Fruit fly (Drosophila melanogaster) whole organism, embryonic: ENCODE results near the gene Coq2.

Source experiments
- Atf6 ChIP-seq: fragments of 200-800 bp; sonication (Bioruptor generic); IDR thresholded peaks from 2 replicates; pipeline ENCODE4 v1.3.6; 2022; ENCODE audit warnings: missing biosample characterization, missing genetic modification characterization
- C15 ChIP-seq: fragments of 200-800 bp; sonication (Bioruptor generic); IDR thresholded peaks from 3 replicates; pipeline ENCODE4 v1.3.6; 2022; ENCODE audit warnings: missing biosample characterization, missing genetic modification characterization
- CG10431 ChIP-seq: fragments of 200-800 bp; sonication (Bioruptor generic); optimal IDR thresholded peaks from 3 replicates; lab custom pipeline; 2018; ENCODE audit warnings: missing biosample characterization, mild to moderate bottlenecking, missing genetic modification characterization
- CG10543 ChIP-seq: fragments of 200-800 bp; sonication (Bioruptor generic); optimal IDR thresholded peaks from 3 replicates; lab custom pipeline; 2017; ENCODE audit warnings: missing biosample characterization, mild to moderate bottlenecking, missing genetic modification characterization, moderate library complexity
- CG12104 ChIP-seq: fragments of 200-800 bp; sonication (Bioruptor generic); optimal IDR thresholded peaks from 3 replicates; lab custom pipeline; 2016; ENCODE audit warnings: missing biosample characterization, missing genetic modification characterization
- CG13424 ChIP-seq: fragments of 200-800 bp; sonication (Bioruptor generic); optimal IDR thresholded peaks from 2 replicates; lab custom pipeline; 2019; ENCODE audit warnings: missing biosample characterization, mild to moderate bottlenecking, missing genetic modification characterization, moderate library complexity
- CG15479 ChIP-seq: fragments of 200-800 bp; sonication (Bioruptor generic); optimal IDR thresholded peaks from 3 replicates; lab custom pipeline; 2019; ENCODE audit warnings: missing biosample characterization, mild to moderate bottlenecking, missing genetic modification characterization, moderate library complexity
- CG16779 ChIP-seq: fragments of 200-800 bp; sonication (Bioruptor generic); IDR thresholded peaks from 2 replicates; pipeline ENCODE4 v1.3.6; 2022; ENCODE audit warnings: missing biosample characterization, missing genetic modification characterization
- CG30431 ChIP-seq: fragments of 200-800 bp; sonication (Bioruptor generic); optimal IDR thresholded peaks from 2 replicates; lab custom pipeline; 2017; ENCODE audit warnings: missing biosample characterization, missing genetic modification characterization
- CG32767 ChIP-seq: fragments of 200-800 bp; sonication (Bioruptor generic); IDR thresholded peaks from 2 replicates; pipeline ENCODE4 v1.3.6; 2022; ENCODE audit warnings: missing biosample characterization, missing genetic modification characterization
- CG3407 ChIP-seq: fragments of 200-800 bp; sonication (Bioruptor generic); optimal IDR thresholded peaks from 2 replicates; lab custom pipeline; 2018; ENCODE audit warnings: missing biosample characterization, mild to moderate bottlenecking, missing genetic modification characterization
- CG34224 ChIP-seq: fragments of 200-800 bp; sonication (Bioruptor generic); IDR thresholded peaks from 3 replicates; pipeline ENCODE4 v1.3.6; 2022; ENCODE audit warnings: missing biosample characterization, missing genetic modification characterization; ENCODE audit not compliant: partially characterized antibody
- CG3995 ChIP-seq: fragments of 200-800 bp; sonication (Bioruptor generic); optimal IDR thresholded peaks from 3 replicates; lab custom pipeline; 2016; ENCODE audit warnings: missing biosample characterization, missing genetic modification characterization
- CG4820 ChIP-seq: fragments of 200-800 bp; sonication (Bioruptor generic); optimal IDR thresholded peaks from 3 replicates; lab custom pipeline; 2016; ENCODE audit warnings: missing biosample characterization, missing genetic modification characterization
- CG8388 ChIP-seq: fragments of 200-800 bp; sonication (Bioruptor generic); optimal IDR thresholded peaks from 2 replicates; lab custom pipeline; 2019; ENCODE audit warnings: missing biosample characterization, mild to moderate bottlenecking, missing genetic modification characterization, moderate library complexity
- CG9876 ChIP-seq: fragments of 200-800 bp; sonication (Bioruptor generic); optimal IDR thresholded peaks from 2 replicates; lab custom pipeline; 2016; ENCODE audit warnings: missing biosample characterization, missing genetic modification characterization
- D ChIP-seq, 2 experiments: fragments of 200-800 bp in 1 of 2; fragments of >200 bp in 1 of 2; sonication (Bioruptor generic) in 1 of 2; optimal IDR thresholded peaks; 2 replicates in 1 of 2; 3 replicates in 1 of 2; lab custom pipeline; 2017; ENCODE audit warnings: mild to moderate bottlenecking in 1 of 2, missing biosample characterization in 1 of 2, missing genetic modification characterization in 1 of 2, missing genetic modification reagents in 1 of 2
- D19A ChIP-seq: fragments of 200-800 bp; optimal IDR thresholded peaks from 3 replicates; lab custom pipeline; 2019; ENCODE audit warnings: missing biosample characterization, mild to moderate bottlenecking, missing genetic modification characterization, moderate library complexity
- Dll ChIP-seq: fragments of 200-800 bp; sonication (Bioruptor generic); IDR thresholded peaks from 4 replicates; pipeline ENCODE4 v1.3.6; 2022; ENCODE audit warnings: missing biosample characterization, missing genetic modification characterization; ENCODE audit not compliant: partially characterized antibody
- Doc2 ChIP-seq: fragments of 200-800 bp; sonication (Bioruptor generic); IDR thresholded peaks from 2 replicates; pipeline ENCODE4 v1.3.6; 2022; ENCODE audit warnings: missing biosample characterization, missing genetic modification characterization
- Dref ChIP-seq: fragments of 200-800 bp; sonication (Bioruptor generic); IDR thresholded peaks from 2 replicates; pipeline ENCODE4 v1.3.6; 2022; ENCODE audit warnings: missing biosample characterization, missing genetic modification characterization
- Ets65A ChIP-seq: fragments of 200-800 bp; sonication (Bioruptor generic); peaks from one replicate; lab custom pipeline; 2016; ENCODE audit warnings: missing biosample characterization, missing genetic modification characterization
- Hr39 ChIP-seq: fragments of >200 bp; optimal IDR thresholded peaks from 2 replicates; lab custom pipeline; 2017
- Med ChIP-seq: fragments of 200-800 bp; sonication (Bioruptor generic); peaks from one replicate; lab custom pipeline; 2016; ENCODE audit warnings: missing biosample characterization, missing genetic modification characterization, mild to moderate bottlenecking, inconsistent platforms, moderate library complexity
- Opbp ChIP-seq: fragments of 200-800 bp; sonication (Bioruptor generic); IDR thresholded peaks from 3 replicates; pipeline ENCODE4 v1.3.6; 2022; ENCODE audit warnings: missing biosample characterization, missing genetic modification characterization; ENCODE audit not compliant: partially characterized antibody
- Xbp1 ChIP-seq: fragments of 200-800 bp; sonication (Bioruptor generic); optimal IDR thresholded peaks from 3 replicates; lab custom pipeline; 2016; ENCODE audit warnings: missing biosample characterization, mild to moderate bottlenecking, missing genetic modification characterization
- YL-1 ChIP-seq: fragments of 200-800 bp; sonication (Bioruptor generic); optimal IDR thresholded peaks from 3 replicates; lab custom pipeline; 2017; ENCODE audit warnings: missing biosample characterization, mild to moderate bottlenecking, missing genetic modification characterization
- bab2 ChIP-seq: fragments of 200-800 bp; sonication (Bioruptor generic); optimal IDR thresholded peaks from 2 replicates; lab custom pipeline; 2016; ENCODE audit warnings: missing biosample characterization, missing genetic modification characterization
- bsh ChIP-seq, 2 experiments: fragments of 200-800 bp; sonication (Bioruptor generic); optimal IDR thresholded peaks; 2 replicates each; lab custom pipeline; 2017 to 2018; ENCODE audit warnings: mild to moderate bottlenecking in 2 of 2, missing biosample characterization in 2 of 2, missing genetic modification characterization in 2 of 2, moderate library complexity in 1 of 2
- cad ChIP-seq: fragments of >200 bp; optimal IDR thresholded peaks from 2 replicates; lab custom pipeline; 2017; ENCODE audit warnings: missing biosample characterization, missing genetic modification characterization
- croc ChIP-seq: fragments of 200-800 bp; sonication (Bioruptor generic); conservative IDR thresholded peaks from 3 replicates; pipeline ENCODE4 v1.3.6; 2022; ENCODE audit warnings: missing biosample characterization, missing genetic modification characterization
- crol ChIP-seq: fragments of 200-800 bp; sonication (Bioruptor generic); IDR thresholded peaks from 2 replicates; pipeline ENCODE4 v1.3.6; 2022; ENCODE audit warnings: missing biosample characterization, missing genetic modification characterization
- eve ChIP-seq, 2 experiments: fragments of >200 bp; optimal IDR thresholded peaks; 2 replicates each; lab custom pipeline; 2017; ENCODE audit warnings: missing biosample characterization in 2 of 2, missing genetic modification characterization in 2 of 2
- eyg ChIP-seq: fragments of 200-800 bp; sonication (Bioruptor generic); optimal IDR thresholded peaks from 3 replicates; lab custom pipeline; 2016; ENCODE audit warnings: missing biosample characterization, missing genetic modification characterization
- fd102C ChIP-seq: fragments of 200-800 bp; sonication (Bioruptor generic); optimal IDR thresholded peaks from 2 replicates; lab custom pipeline; 2018; ENCODE audit warnings: missing biosample characterization, mild to moderate bottlenecking, missing genetic modification characterization, moderate library complexity
- h ChIP-seq: fragments of >200 bp; optimal IDR thresholded peaks from 2 replicates; lab custom pipeline; 2017
- hkb ChIP-seq, 2 experiments: fragments of 200-800 bp in 1 of 2; fragments of >200 bp in 1 of 2; sonication (Bioruptor generic) in 1 of 2; IDR thresholded peaks in 1 of 2; optimal IDR thresholded peaks in 1 of 2; 2 replicates each; pipeline versions ENCODE4 v1.3.6 to Lab custom; 2017 to 2022; ENCODE audit warnings: missing biosample characterization in 1 of 2, missing genetic modification characterization in 1 of 2
- insv ChIP-seq, 2 experiments: fragments of 200-800 bp; sonication (Bioruptor generic); optimal IDR thresholded peaks; 3 replicates each; lab custom pipeline; 2016 to 2018; ENCODE audit warnings: missing biosample characterization in 2 of 2, missing genetic modification characterization in 2 of 2
- jigr1 ChIP-seq: fragments of 200-800 bp; sonication (Bioruptor generic); IDR thresholded peaks from 3 replicates; pipeline ENCODE4 v1.3.6; 2022; ENCODE audit warnings: missing biosample characterization, missing genetic modification characterization
- pita ChIP-seq: fragments of 200-800 bp; sonication (Bioruptor generic); optimal IDR thresholded peaks from 2 replicates; lab custom pipeline; 2017; ENCODE audit warnings: missing biosample characterization, mild to moderate bottlenecking, missing genetic modification characterization
- pnt ChIP-seq: fragments of 200-800 bp; sonication (Bioruptor generic); optimal IDR thresholded peaks from 3 replicates; lab custom pipeline; 2016; ENCODE audit warnings: missing biosample characterization, missing genetic modification characterization
- salm ChIP-seq: fragments of 200-800 bp; sonication (Bioruptor generic); optimal IDR thresholded peaks from 2 replicates; lab custom pipeline; 2018; ENCODE audit warnings: missing biosample characterization, mild to moderate bottlenecking, missing genetic modification characterization
- sens ChIP-seq: fragments of 200-800 bp; sonication (Bioruptor generic); peaks from one replicate; lab custom pipeline; 2016; ENCODE audit warnings: missing biosample characterization, missing genetic modification characterization
- ssp ChIP-seq: fragments of 200-800 bp; sonication (Bioruptor generic); IDR thresholded peaks from 2 replicates; pipeline ENCODE4 v1.3.6; 2022; ENCODE audit warnings: missing biosample characterization, missing genetic modification characterization
- tll ChIP-seq, 2 experiments: fragments of 200-800 bp in 1 of 2; fragments of >200 bp in 1 of 2; sonication (Bioruptor generic) in 1 of 2; optimal IDR thresholded peaks; 2 replicates each; lab custom pipeline; 2017 to 2019; ENCODE audit warnings: missing biosample characterization in 2 of 2, missing genetic modification characterization in 2 of 2, mild to moderate bottlenecking in 1 of 2, moderate library complexity in 1 of 2
- zf30C ChIP-seq: fragments of 200-800 bp; sonication (Bioruptor generic); optimal IDR thresholded peaks from 3 replicates; lab custom pipeline; 2018; ENCODE audit warnings: missing biosample characterization, mild to moderate bottlenecking, missing genetic modification characterization

Gene Coq2

dm6 chr3R:8308515-8308959 lies 7.8 kb downstream of the Coq2 start, which contains the start of gene tex (continued):
- TF ChIP-seq fd102C (peak; percentile 1), YL-1 (GFP tag; lab: Kevin White, UChicago) (peak; percentile 23), Dref (GFP tag; lab: Robert Waterston, UW) (peak; percentile 86), Xbp1 (GFP tag; lab: Kevin White, UChicago) (no peak), CG4820 (no peak), CG9876 (no peak), Opbp (GFP tag; lab: Robert Waterston, UW) (no peak), D (optimal IDR thresholded peaks at IDR 0.05; lab: Kevin White, UChicago) (no peak), D (GFP tag; optimal IDR thresholded peaks at IDR 0.05; lab: Kevin White, UChicago) (peak; percentile 62), pnt (peak; percentile 12), CG30431 (GFP tag; lab: Kevin White, UChicago) (no peak), bab2 (GFP tag; lab: Kevin White, UChicago) (peak; percentile 36), CG13424 (tag; lab: Kevin White, UChicago) (peak; percentile 4), eve (GFP tag; optimal IDR thresholded peaks at IDR 0.05; lab: Kevin White, UChicago) (no peak), Hr39 (lab: Kevin White, UChicago) (no peak), D19A (tag; lab: Kevin White, UChicago) (peak; percentile 30), CG8388 (peak; percentile 19), croc (GFP tag; lab: Robert Waterston, UW) (no peak), CG3995 (GFP tag; lab: Kevin White, UChicago) (no peak), jigr1 (no peak)

DNA sequence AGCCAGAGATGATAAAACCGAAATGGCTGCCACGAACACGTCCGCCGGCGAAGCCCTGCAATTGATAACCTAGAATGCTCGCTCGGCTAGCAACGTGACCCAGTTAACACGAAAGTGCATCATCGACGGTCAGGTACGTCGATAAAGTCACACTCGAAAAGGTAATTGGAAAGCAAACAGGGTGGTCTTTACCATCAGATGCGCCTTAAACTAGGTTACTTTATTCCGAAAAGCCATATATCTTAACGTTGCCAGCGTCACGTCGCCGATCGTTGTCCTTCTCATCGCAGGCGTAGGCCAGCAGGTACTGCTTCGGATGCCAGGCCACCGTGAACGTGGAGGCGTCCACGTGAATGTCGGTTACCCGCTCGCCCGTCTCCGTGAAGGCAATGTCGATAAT lies 9.1 kb downstream of the Coq2 start:
- TF ChIP-seq cad (peak; percentile 82), CG16779 (GFP tag; lab: Robert Waterston, UW) (no peak), tll (GFP tag; optimal IDR thresholded peaks at IDR 0.05; lab: Kevin White, UChicago) (peak in 1 of 2 experiments; percentile 94), Med (peak; percentile 36)
- TF ChIP-seq, all 482 proteins: peak for 3

DNA sequence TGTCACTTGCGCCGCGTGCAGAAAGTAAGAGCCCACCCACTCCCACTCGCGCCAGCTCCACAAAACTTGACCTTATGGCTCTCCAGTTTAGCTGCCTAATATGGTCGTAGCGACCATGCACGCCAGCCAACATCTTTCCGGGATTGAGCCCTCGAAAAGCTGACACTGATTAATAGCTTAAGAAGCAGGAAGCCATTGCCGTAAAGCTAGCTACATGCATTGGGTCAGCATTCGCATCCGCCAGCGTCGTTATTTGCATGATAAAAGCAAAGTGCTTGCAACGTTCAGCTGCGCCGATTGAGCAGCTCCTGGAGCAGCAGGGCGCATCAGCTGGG lies 9.4 kb downstream of the Coq2 start:
- TF ChIP-seq Ets65A (peak; percentile 90), CG15479 (no peak)

- TF ChIP-seq crol (GFP tag; lab: Robert Waterston, UW) (peak; percentile 91), insv (GFP tag; optimal IDR thresholded peaks at IDR 0.05; lab: Kevin White, UChicago) (peak; percentile 98 to 100), h (lab: Kevin White, UChicago) (no peak), C15 (GFP tag; lab: Robert Waterston, UW) (no peak), CG32767 (peak; percentile 9; the same call in 1 of the 2 replicates), Atf6 (0 out of 2 replicates have a peak, but pooled peaks have one; percentile 17), CG3407 (GFP tag; lab: Kevin White, UChicago) (peak; percentile 3), sens (GFP tag; lab: Kevin White, UChicago) (peak; percentile 50), CG34224 (peak; percentile 47; the same call in 2 of the 3 replicates), eyg (GFP tag; lab: Kevin White, UChicago) (no peak), CG12104 (GFP tag; lab: Kevin White, UChicago) (no peak), Dll (GFP tag; lab: Robert Waterston, UW) (peak; percentile 25; the same call in 1 of the 4 replicates), Med (peak; percentile 33), ssp (GFP tag; lab: Robert Waterston, UW) (no peak), Doc2 (GFP tag; lab: Robert Waterston, UW) (no peak), pita (no peak), zf30C (GFP tag; lab: Kevin White, UChicago) (no peak), salm (tag; lab: Kevin White, UChicago) (no peak), CG10431 (no peak), CG10543 (no peak), hkb (optimal IDR thresholded peaks at IDR 0.05; lab: Kevin White, UChicago) (peak; percentile 22), hkb (GFP tag; IDR thresholded peaks at IDR 0.05; lab: Robert Waterston, UW) (no peak), bsh (GFP tag; optimal IDR thresholded peaks at IDR 0.05; lab: Kevin White, UChicago) (no peak)
These were observed 10.0 kb downstream of the Coq2 start for dm6 chr3R:8306188-8306926.
